Fruit fly (Drosophila melanogaster) whole organism, adult: ENCODE data around the gene CG15923.

Source experiments
- CG12768 ChIP-seq: fragments of 200-800 bp; sonication (Bioruptor generic); optimal IDR thresholded peaks from 2 replicates; lab custom pipeline; 2017; ENCODE audit warnings: missing biosample characterization, missing genetic modification characterization, mild to moderate bottlenecking, moderate library complexity, missing genetic modification reagents
- CG7045 ChIP-seq: fragments of 200-800 bp; sonication (Bioruptor generic); optimal IDR thresholded peaks from 2 replicates; lab custom pipeline; 2017; ENCODE audit warnings: missing biosample characterization, mild to moderate bottlenecking, missing genetic modification characterization
- Clk ChIP-seq: fragments of 200-800 bp; sonication (Bioruptor generic); optimal IDR thresholded peaks from 2 replicates; lab custom pipeline; 2017; ENCODE audit warnings: missing biosample characterization, missing genetic modification characterization
- cic ChIP-seq: fragments of 200-800 bp; sonication (Bioruptor generic); optimal IDR thresholded peaks from 2 replicates; lab custom pipeline; 2017; ENCODE audit warnings: missing biosample characterization, mild to moderate bottlenecking, missing genetic modification characterization, moderate library complexity
- ovo ChIP-seq: fragments of 200-800 bp; sonication (Bioruptor generic); optimal IDR thresholded peaks from 2 replicates; lab custom pipeline; 2016; ENCODE audit warnings: missing biosample characterization, missing genetic modification characterization

DNA sequence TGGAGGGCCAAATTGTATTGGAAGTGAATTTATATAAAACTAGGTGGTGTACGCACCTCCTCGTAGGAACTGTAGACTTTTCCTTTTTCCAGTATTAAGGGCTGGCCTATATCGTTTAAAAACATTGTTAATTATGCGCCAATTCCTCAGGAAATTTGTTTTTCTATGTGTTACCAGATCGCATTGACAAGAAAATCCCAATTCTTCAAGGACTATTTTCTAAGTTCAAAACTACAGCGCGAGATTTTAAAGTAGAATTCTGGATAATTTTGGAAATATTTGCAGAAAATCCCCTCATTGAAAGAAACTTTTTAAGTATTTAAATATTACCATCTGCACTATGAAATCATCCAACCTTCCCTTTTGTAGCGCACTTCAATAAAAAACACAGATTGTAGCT, 35.3 kb downstream of the CG15923 start, which contains the start of gene CG34008:
- TF ChIP-seq Clk (GFP tag; lab: Kevin White, UChicago), result no peak
- no peak for TF ChIP-seq ovo (GFP tag; lab: Kevin White, UChicago)
- no peak for TF ChIP-seq CG12768
- TF ChIP-seq CG7045, result no peak
- no peak for TF ChIP-seq cic (GFP tag; lab: Kevin White, UChicago)
